Worm (Caenorhabditis elegans) whole organism, midembryonic: Measurements from ENCODE around the gene H38K22.6.

Experiments used
- cog-1 ChIP-seq: sonication (generic microtip); optimal IDR thresholded peaks from 2 replicates; lab custom pipeline; 2016; ENCODE audit warnings: missing genetic modification characterization, missing compliant biosample characterization
- ref-1 ChIP-seq: fragments of 200-800 bp; sonication (Bioruptor generic); conservative IDR thresholded peaks from 2 replicates; pipeline ENCODE4 v1.3.6; 2022; ENCODE audit warnings: missing genetic modification reagents, missing genetic modification characterization, missing compliant biosample characterization

DNA sequence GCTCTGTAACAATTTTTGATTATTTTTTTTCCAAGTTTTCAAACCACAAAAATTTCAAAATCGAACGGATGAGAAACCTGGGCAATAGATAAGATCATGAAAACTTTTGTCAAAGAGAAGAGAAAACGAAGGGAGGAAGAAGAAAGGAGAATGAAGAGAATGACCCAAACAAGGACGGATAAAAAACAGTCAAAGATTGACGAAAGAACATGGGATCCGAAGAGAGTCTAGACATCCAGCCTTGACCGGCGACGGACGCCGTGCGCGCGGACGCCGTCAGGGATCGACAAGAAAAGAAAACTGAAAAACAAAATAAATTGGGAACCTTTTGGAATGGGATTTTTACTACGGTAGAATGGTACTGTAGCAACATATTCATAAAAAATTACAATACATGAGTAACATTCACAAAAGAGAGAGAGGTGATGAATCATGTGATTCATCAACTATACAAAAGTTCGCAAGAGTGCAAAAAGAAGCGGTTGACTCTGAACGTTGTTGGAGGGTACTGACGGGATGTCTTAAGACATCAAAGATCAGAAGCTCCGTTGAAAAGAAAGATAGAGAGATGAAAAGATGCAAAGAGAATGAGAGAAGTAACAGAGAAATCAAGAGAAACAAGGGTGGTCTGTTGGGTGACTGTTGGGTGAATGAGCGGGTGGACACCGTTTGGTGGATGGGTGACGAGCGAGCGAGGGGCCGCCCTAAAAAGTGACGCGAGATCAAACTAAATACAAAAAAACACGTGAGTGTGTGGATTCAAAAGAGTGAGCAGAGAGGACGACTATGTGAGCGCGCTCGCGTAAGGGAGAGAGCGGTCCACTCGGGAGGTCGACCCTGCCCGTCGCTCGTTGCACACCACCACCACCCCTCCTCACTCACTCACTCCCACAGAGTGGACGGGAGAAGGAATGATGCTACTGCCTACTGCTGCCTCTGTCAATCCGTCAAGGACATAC is 39.7 kb upstream of the H38K22.6 start, which contains the start of gene sup-26:
- TF ChIP-seq cog-1 (tag; lab: Kevin White, UChicago): no peak
- TF ChIP-seq ref-1 (GFP tag; lab: Robert Waterston, UW): no peak
